Fruit fly (Drosophila melanogaster) whole organism, embryonic: Measurements from ENCODE around the gene CG5815.

Experiments used
- Bgb ChIP-seq: fragments of 200-800 bp; sonication (Bioruptor generic); IDR thresholded peaks from 2 replicates; pipeline ENCODE4 v1.3.6; 2022; ENCODE audit warnings: missing biosample characterization, missing genetic modification characterization; ENCODE audit not compliant: partially characterized antibody
- Blimp-1 ChIP-seq: fragments of 200-800 bp; sonication (Bioruptor generic); optimal IDR thresholded peaks from 3 replicates; lab custom pipeline; 2018; ENCODE audit warnings: missing biosample characterization, missing genetic modification characterization, mild to moderate bottlenecking, moderate library complexity, missing genetic modification reagents
- CG11723 ChIP-seq: fragments of 200-800 bp; sonication (Bioruptor generic); optimal IDR thresholded peaks from 2 replicates; lab custom pipeline; 2017; ENCODE audit warnings: missing biosample characterization, mild to moderate bottlenecking, missing genetic modification characterization
- CG12236 ChIP-seq: fragments of 200-800 bp; sonication (Bioruptor generic); optimal IDR thresholded peaks from 2 replicates; lab custom pipeline; 2016; ENCODE audit warnings: missing biosample characterization, missing genetic modification characterization
- CG12769 ChIP-seq: fragments of 200-800 bp; sonication (Bioruptor generic); optimal IDR thresholded peaks from 2 replicates; lab custom pipeline; 2019; ENCODE audit warnings: missing biosample characterization, mild to moderate bottlenecking, missing genetic modification characterization, moderate library complexity
- CG14710 ChIP-seq: fragments of 200-800 bp; sonication (Bioruptor generic); optimal IDR thresholded peaks from 3 replicates; lab custom pipeline; 2019; ENCODE audit warnings: missing biosample characterization, mild to moderate bottlenecking, missing genetic modification characterization, moderate library complexity
- CG15011 ChIP-seq: fragments of 200-800 bp; sonication (Bioruptor generic); optimal IDR thresholded peaks from 3 replicates; lab custom pipeline; 2018; ENCODE audit warnings: missing biosample characterization, mild to moderate bottlenecking, missing genetic modification characterization
- CG2199 ChIP-seq: fragments of 200-800 bp; sonication (Bioruptor generic); IDR thresholded peaks from 3 replicates; pipeline ENCODE4 v1.3.6; 2022; ENCODE audit warnings: missing biosample characterization, missing genetic modification characterization
- CG4424 ChIP-seq: fragments of 200-800 bp; sonication (Bioruptor generic); optimal IDR thresholded peaks from 3 replicates; lab custom pipeline; 2016; ENCODE audit warnings: missing biosample characterization, missing genetic modification characterization
- CG4730 ChIP-seq: fragments of 200-800 bp; sonication (Bioruptor generic); IDR thresholded peaks from 2 replicates; pipeline ENCODE4 v1.3.6; 2022; ENCODE audit warnings: missing biosample characterization, missing genetic modification characterization
- CG4854 ChIP-seq: fragments of 200-800 bp; sonication (Bioruptor generic); optimal IDR thresholded peaks from 2 replicates; lab custom pipeline; 2016; ENCODE audit warnings: missing biosample characterization, missing genetic modification characterization, inconsistent platforms
- CG6654 ChIP-seq: fragments of 200-800 bp; sonication (Bioruptor generic); optimal IDR thresholded peaks from 2 replicates; lab custom pipeline; 2017; ENCODE audit warnings: missing biosample characterization, mild to moderate bottlenecking, missing genetic modification characterization
- CG7271 ChIP-seq: fragments of 200-800 bp; sonication (Bioruptor generic); optimal IDR thresholded peaks from 2 replicates; lab custom pipeline; 2018; ENCODE audit warnings: missing biosample characterization, mild to moderate bottlenecking, missing genetic modification characterization, moderate library complexity
- CG9797 ChIP-seq: fragments of 200-800 bp; sonication (Bioruptor generic); optimal IDR thresholded peaks from 3 replicates; lab custom pipeline; 2018; ENCODE audit warnings: missing biosample characterization, mild to moderate bottlenecking, missing genetic modification characterization
- Dek ChIP-seq: fragments of 200-800 bp; sonication (Bioruptor generic); optimal IDR thresholded peaks from 3 replicates; lab custom pipeline; 2019; ENCODE audit warnings: missing biosample characterization, mild to moderate bottlenecking, missing genetic modification characterization, moderate library complexity
- Eip74EF ChIP-seq, 2 experiments: fragments of 200-800 bp in 1 of 2; fragments of >200 bp in 1 of 2; sonication (Bioruptor generic) in 1 of 2; optimal IDR thresholded peaks; 2 replicates each; lab custom pipeline; 2017 to 2019; ENCODE audit warnings: missing biosample characterization in 2 of 2, missing genetic modification characterization in 2 of 2, mild to moderate bottlenecking in 1 of 2, moderate library complexity in 1 of 2
- GATAe ChIP-seq: fragments of 200-800 bp; sonication (Bioruptor generic); conservative IDR thresholded peaks from 2 replicates; pipeline ENCODE4 v1.3.6; 2022; ENCODE audit warnings: missing biosample characterization, missing genetic modification characterization
- Hr78 ChIP-seq, 2 experiments: fragments of 200-800 bp in 1 of 2; fragments of >200 bp in 1 of 2; sonication (Bioruptor generic) in 1 of 2; optimal IDR thresholded peaks; 2 replicates each; lab custom pipeline; 2017 to 2019; ENCODE audit warnings: missing biosample characterization in 2 of 2, missing genetic modification characterization in 2 of 2, mild to moderate bottlenecking in 1 of 2, moderate library complexity in 1 of 2
- Med ChIP-seq: fragments of 200-800 bp; sonication (Bioruptor generic); peaks from one replicate; lab custom pipeline; 2016; ENCODE audit warnings: missing biosample characterization, missing genetic modification characterization, mild to moderate bottlenecking, inconsistent platforms, moderate library complexity
- Pdp1 ChIP-seq, 2 experiments: fragments of 200-800 bp; sonication (Bioruptor generic); optimal IDR thresholded peaks; 3 replicates each; lab custom pipeline; 2016; ENCODE audit warnings: missing biosample characterization in 2 of 2, missing genetic modification characterization in 2 of 2, mild to moderate bottlenecking in 1 of 2, moderate library complexity in 1 of 2
- Poxn ChIP-seq: fragments of 200-800 bp; sonication (Bioruptor generic); IDR thresholded peaks from 2 replicates; pipeline ENCODE4 v1.3.6; 2022; ENCODE audit warnings: missing biosample characterization, missing genetic modification characterization
- Spps ChIP-seq: fragments of 200-800 bp; sonication (Bioruptor generic); optimal IDR thresholded peaks from 2 replicates; lab custom pipeline; 2018; ENCODE audit warnings: missing biosample characterization, mild to moderate bottlenecking, missing genetic modification characterization
- abd-A ChIP-seq: fragments of 200-800 bp; sonication (Bioruptor generic); optimal IDR thresholded peaks from 3 replicates; lab custom pipeline; 2019; ENCODE audit warnings: missing biosample characterization, mild to moderate bottlenecking, missing genetic modification characterization, moderate library complexity
- chinmo ChIP-seq: fragments of 200-800 bp; sonication (Bioruptor generic); IDR thresholded peaks from 4 replicates; pipeline ENCODE4 v1.3.6; 2022; ENCODE audit warnings: missing biosample characterization, missing genetic modification characterization; ENCODE audit not compliant: partially characterized antibody
- ci ChIP-seq: fragments of 200-800 bp; sonication (Bioruptor generic); IDR thresholded peaks from 3 replicates; pipeline ENCODE4 v1.3.6; 2022; ENCODE audit warnings: missing biosample characterization, missing genetic modification characterization
- disco-r ChIP-seq: fragments of 200-800 bp; sonication (Bioruptor generic); optimal IDR thresholded peaks from 2 replicates; lab custom pipeline; 2016; ENCODE audit warnings: missing biosample characterization, missing genetic modification characterization
- dmrt11E ChIP-seq: fragments of 200-800 bp; sonication (Bioruptor generic); optimal IDR thresholded peaks from 3 replicates; lab custom pipeline; 2018; ENCODE audit warnings: missing biosample characterization, mild to moderate bottlenecking, missing genetic modification characterization, moderate library complexity
- gcm2 ChIP-seq: fragments of 200-800 bp; sonication (Bioruptor generic); optimal IDR thresholded peaks from 2 replicates; lab custom pipeline; 2016; ENCODE audit warnings: missing biosample characterization, missing genetic modification characterization
- hkb ChIP-seq, 2 experiments: fragments of 200-800 bp in 1 of 2; fragments of >200 bp in 1 of 2; sonication (Bioruptor generic) in 1 of 2; IDR thresholded peaks in 1 of 2; optimal IDR thresholded peaks in 1 of 2; 2 replicates each; pipeline versions ENCODE4 v1.3.6 to Lab custom; 2017 to 2022; ENCODE audit warnings: missing biosample characterization in 1 of 2, missing genetic modification characterization in 1 of 2
- ken ChIP-seq: fragments of 200-800 bp; sonication (Bioruptor generic); IDR thresholded peaks from 3 replicates; pipeline ENCODE4 v1.3.6; 2022; ENCODE audit warnings: missing biosample characterization, missing genetic modification characterization
- onecut ChIP-seq: fragments of 200-800 bp; sonication (Bioruptor generic); IDR thresholded peaks from 2 replicates; pipeline ENCODE4 v1.3.6; 2022; ENCODE audit warnings: missing biosample characterization, missing genetic modification characterization
- sd ChIP-seq: fragments of 200-800 bp; sonication (Bioruptor generic); optimal IDR thresholded peaks from 3 replicates; lab custom pipeline; 2018; ENCODE audit warnings: missing biosample characterization, mild to moderate bottlenecking, missing genetic modification characterization, moderate library complexity
- sim ChIP-seq: fragments of 200-800 bp; sonication (Bioruptor generic); IDR thresholded peaks from 2 replicates; pipeline ENCODE4 v1.3.6; 2022; ENCODE audit warnings: missing biosample characterization, missing genetic modification characterization
- sr ChIP-seq: fragments of 200-800 bp; sonication (Bioruptor generic); IDR thresholded peaks from 3 replicates; pipeline ENCODE4 v1.3.6; 2022; ENCODE audit warnings: missing biosample characterization, missing genetic modification characterization
- sug ChIP-seq: fragments of 200-800 bp; optimal IDR thresholded peaks from 2 replicates; lab custom pipeline; 2019; ENCODE audit warnings: missing biosample characterization, mild to moderate bottlenecking, missing genetic modification characterization, moderate library complexity
- tgo ChIP-seq: fragments of 200-800 bp; sonication (Bioruptor generic); IDR thresholded peaks from 3 replicates; pipeline ENCODE4 v1.3.6; 2022; ENCODE audit warnings: missing biosample characterization, missing genetic modification characterization
- tio ChIP-seq: fragments of 200-800 bp; sonication (Bioruptor generic); optimal IDR thresholded peaks from 2 replicates; lab custom pipeline; 2017; ENCODE audit warnings: missing biosample characterization, missing genetic modification characterization, inconsistent platforms
- tll ChIP-seq, 2 experiments: fragments of 200-800 bp in 1 of 2; fragments of >200 bp in 1 of 2; sonication (Bioruptor generic) in 1 of 2; optimal IDR thresholded peaks; 2 replicates each; lab custom pipeline; 2017 to 2019; ENCODE audit warnings: missing biosample characterization in 2 of 2, missing genetic modification characterization in 2 of 2, mild to moderate bottlenecking in 1 of 2, moderate library complexity in 1 of 2
- vfl ChIP-seq: fragments of 200-800 bp; sonication (Bioruptor generic); optimal IDR thresholded peaks from 2 replicates; lab custom pipeline; 2016; ENCODE audit warnings: missing biosample characterization, missing genetic modification characterization
- vvl ChIP-seq: fragments of 200-800 bp; sonication (Bioruptor generic); IDR thresholded peaks from 2 replicates; pipeline ENCODE4 v1.3.6; 2022; ENCODE audit warnings: missing biosample characterization, missing genetic modification characterization

CG5815 gene

DNA sequence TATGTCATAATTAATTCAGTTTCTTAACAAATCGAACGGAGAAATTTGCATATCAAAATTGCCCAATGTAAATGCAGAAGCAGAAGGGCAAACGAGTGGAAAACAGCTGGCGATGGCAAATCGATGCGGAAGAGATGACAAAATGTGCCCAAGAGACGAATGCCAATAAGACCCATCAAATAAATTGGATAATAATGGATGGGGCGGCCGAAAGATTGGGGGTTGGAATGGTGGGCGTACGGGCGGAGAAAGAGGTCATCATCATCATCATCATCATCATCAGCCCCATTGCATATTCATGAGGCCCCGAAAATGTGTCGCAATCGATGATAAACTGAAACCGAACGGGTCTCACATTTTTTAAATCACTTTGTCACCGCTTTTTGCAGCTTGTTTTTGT lies 21.6 kb downstream of the CG5815 start:
- TF ChIP-seq Bgb (GFP tag; lab: Robert Waterston, UW): no peak
- TF ChIP-seq Dek: no peak
- TF ChIP-seq onecut (GFP tag; lab: Robert Waterston, UW): peak; percentile 21
- TF ChIP-seq Eip74EF (GFP tag; optimal IDR thresholded peaks at IDR 0.05; lab: Kevin White, UChicago): peak in 1 of 2 experiments; percentile 76
- peak; percentile 88 for TF ChIP-seq abd-A
- TF ChIP-seq Pdp1 (GFP tag; optimal IDR thresholded peaks at IDR 0.05; lab: Kevin White, UChicago): peak in 1 of 2 experiments; percentile 20
- TF ChIP-seq Med (GFP tag; lab: Kevin White, UChicago): peak; percentile 19
- peak; percentile 64 for TF ChIP-seq sd (tag; lab: Kevin White, UChicago)
- TF ChIP-seq chinmo: 0 out of 4 replicates have a peak, but pooled peaks have one; percentile 74
- peak; percentile 90 for TF ChIP-seq sr (GFP tag; lab: Robert Waterston, UW)
- TF ChIP-seq CG12769: peak; percentile 48
- TF ChIP-seq vfl (GFP tag; lab: Kevin White, UChicago): no peak
- peak; percentile 93 for TF ChIP-seq vvl (GFP tag; lab: Robert Waterston, UW)
- TF ChIP-seq tio (GFP tag; lab: Kevin White, UChicago): no peak

DNA sequence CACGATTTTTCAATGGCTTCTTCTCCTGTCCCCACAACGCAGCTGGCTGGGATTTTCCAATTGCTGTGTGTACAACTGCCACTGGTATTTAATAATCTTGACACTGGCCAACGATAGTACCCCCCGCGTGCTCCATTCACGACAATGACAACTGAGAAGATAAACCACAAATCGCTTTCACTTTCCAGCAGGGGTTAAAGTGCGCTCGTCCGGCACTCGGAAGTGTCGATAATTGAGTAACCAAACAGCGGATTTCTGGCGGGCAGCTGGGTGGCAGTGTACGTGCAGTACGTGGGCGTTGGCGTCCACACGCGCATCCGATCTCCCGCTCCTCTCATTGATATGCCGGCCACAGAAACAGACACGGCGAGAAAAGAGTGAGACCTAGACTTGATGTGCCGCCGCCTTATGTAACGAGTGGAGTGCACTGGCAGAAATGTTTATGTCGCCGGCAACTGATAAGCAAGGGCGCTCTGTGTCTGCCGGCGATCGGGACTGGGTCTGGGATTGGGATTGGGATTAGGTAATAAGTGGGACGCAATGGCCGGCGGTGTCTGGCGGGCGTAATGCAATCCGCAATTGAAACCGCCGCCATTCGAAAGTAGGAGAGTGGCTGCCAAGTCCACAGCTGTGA lies 22.5 kb downstream of the CG5815 start:
- TF ChIP-seq dmrt11E (tag; lab: Kevin White, UChicago) (no peak), Pdp1 (GFP tag; optimal IDR thresholded peaks at IDR 0.05; lab: Kevin White, UChicago) (peak in 1 of 2 experiments; percentile 95), Blimp-1 (GFP tag; lab: Kevin White, UChicago) (peak; percentile 65), tll (GFP tag; optimal IDR thresholded peaks at IDR 0.05; lab: Kevin White, UChicago) (no peak), Bgb (GFP tag; lab: Robert Waterston, UW) (no peak), Med (GFP tag; lab: Kevin White, UChicago) (peak; percentile 50), CG4424 (GFP tag; lab: Kevin White, UChicago) (no peak), Hr78 (GFP tag; optimal IDR thresholded peaks at IDR 0.05; lab: Kevin White, UChicago) (peak in 1 of 2 experiments; percentile 92), ci (GFP tag; lab: Robert Waterston, UW) (0 out of 3 replicates have a peak, but pooled peaks have one; percentile 15), CG11723 (GFP tag; lab: Kevin White, UChicago) (no peak), tgo (GFP tag; lab: Robert Waterston, UW) (no peak), sim (GFP tag; lab: Robert Waterston, UW) (no peak), disco-r (no peak), GATAe (no peak), CG12236 (no peak), gcm2 (GFP tag; lab: Kevin White, UChicago) (no peak), sr (GFP tag; lab: Robert Waterston, UW) (peak; percentile 70), CG6654 (GFP tag; lab: Kevin White, UChicago) (no peak), CG15011 (GFP tag; lab: Kevin White, UChicago) (no peak), CG14710 (tag; lab: Kevin White, UChicago) (no peak), hkb (optimal IDR thresholded peaks at IDR 0.05; lab: Kevin White, UChicago) (no peak), hkb (GFP tag; IDR thresholded peaks at IDR 0.05; lab: Robert Waterston, UW) (peak; percentile 21; the same call in 1 of the 2 replicates), Poxn (GFP tag; lab: Robert Waterston, UW) (no peak), CG9797 (GFP tag; lab: Kevin White, UChicago) (no peak), sug (tag; lab: Kevin White, UChicago) (peak; percentile 39), Spps (tag; lab: Kevin White, UChicago) (no peak), CG7271 (tag; lab: Kevin White, UChicago) (no peak), CG2199 (GFP tag; lab: Robert Waterston, UW) (0 out of 3 replicates have a peak, but pooled peaks have one; percentile 16), ken (0 out of 3 replicates have a peak, but pooled peaks have one; percentile 15), CG4730 (GFP tag; lab: Robert Waterston, UW) (no peak), CG4854 (GFP tag; lab: Kevin White, UChicago) (no peak)
